Worm (Caenorhabditis elegans): ENCODE results near the gene pqn-75.

DNA sequence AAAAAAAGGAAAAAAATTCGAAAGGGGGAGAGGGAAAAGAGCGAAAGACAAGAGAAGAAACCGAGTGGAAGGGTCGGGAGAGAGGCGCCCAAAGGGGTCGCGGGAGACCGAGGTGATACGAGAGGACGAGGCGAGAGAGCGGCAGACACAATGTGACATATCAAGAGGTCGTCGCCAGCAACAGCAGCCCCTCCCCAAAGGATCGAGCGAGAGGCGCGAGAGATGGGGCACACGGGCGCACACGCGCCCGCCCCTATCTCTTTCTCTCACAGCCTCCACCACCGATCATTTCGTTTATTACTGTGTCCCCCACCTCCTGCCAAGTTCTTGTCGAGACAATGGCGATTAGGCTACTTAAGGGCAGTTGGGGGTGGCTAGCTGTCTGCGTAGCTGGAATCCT is 44.0 kb upstream of the pqn-75 start:
- TF ChIP-seq ama-1 (optimal IDR thresholded peaks at IDR 0.05) (no peak), efl-3 (GFP tag; optimal IDR thresholded peaks at IDR 0.05) (no peak), nhr-77 (tag; optimal IDR thresholded peaks at IDR 0.05) (peak; percentile 44), nhr-12 (tag; optimal IDR thresholded peaks at IDR 0.05) (no peak)
